Worm (Caenorhabditis elegans): ENCODE data around the gene bir-1.

ce11 chrV:11616813-11617212 lies 27.5 kb upstream of the bir-1 start:
- TF ChIP-seq flt-1 (GFP tag; IDR thresholded peaks at IDR 0.05) = no peak
- TF ChIP-seq tbx-37 (GFP tag; conservative IDR thresholded peaks at IDR 0.05) = no peak
- TF ChIP-seq ama-1 (optimal IDR thresholded peaks at IDR 0.05) = no peak
- no peak for TF ChIP-seq hmbx-1 (tag; optimal IDR thresholded peaks at IDR 0.05)
- no peak for TF ChIP-seq F13C5.2 (tag; optimal IDR thresholded peaks at IDR 0.05)
- no peak for TF ChIP-seq sea-1 (GFP tag; conservative IDR thresholded peaks at IDR 0.05)
- TF ChIP-seq ceh-36 (tag; optimal IDR thresholded peaks at IDR 0.05) = no peak
- no peak for TF ChIP-seq B0310.2 (tag; optimal IDR thresholded peaks at IDR 0.05)
- no peak for TF ChIP-seq aly-1 (tag; optimal IDR thresholded peaks at IDR 0.05)
